Fruit fly (Drosophila melanogaster) whole organism, embryonic: Measurements from ENCODE around the gene Jhbp1.

Experiments
- Atf-2 ChIP-seq: fragments of 200-800 bp; sonication (Bioruptor generic); optimal IDR thresholded peaks from 2 replicates; lab custom pipeline; 2016; ENCODE audit warnings: missing biosample characterization, missing genetic modification characterization
- CG10462 ChIP-seq: fragments of 200-800 bp; sonication (Bioruptor generic); optimal IDR thresholded peaks from 2 replicates; lab custom pipeline; 2016; ENCODE audit warnings: missing biosample characterization, missing genetic modification characterization
- CG11504 ChIP-seq: fragments of 200-800 bp; sonication (Bioruptor generic); optimal IDR thresholded peaks from 3 replicates; lab custom pipeline; 2019; ENCODE audit warnings: missing biosample characterization, mild to moderate bottlenecking, missing genetic modification characterization, moderate library complexity
- CG11723 ChIP-seq: fragments of 200-800 bp; sonication (Bioruptor generic); optimal IDR thresholded peaks from 2 replicates; lab custom pipeline; 2017; ENCODE audit warnings: missing biosample characterization, mild to moderate bottlenecking, missing genetic modification characterization
- CG12219 ChIP-seq: fragments of 200-800 bp; sonication (Bioruptor generic); optimal IDR thresholded peaks from 3 replicates; lab custom pipeline; 2018; ENCODE audit warnings: missing biosample characterization, mild to moderate bottlenecking, missing genetic modification characterization
- CG12299 ChIP-seq: fragments of 200-800 bp; sonication (Bioruptor generic); optimal IDR thresholded peaks from 2 replicates; lab custom pipeline; 2018; ENCODE audit warnings: missing biosample characterization, mild to moderate bottlenecking, missing genetic modification characterization
- CG14860 ChIP-seq: fragments of 200-800 bp; sonication (Bioruptor generic); IDR thresholded peaks from 3 replicates; pipeline ENCODE4 v1.3.6; 2022; ENCODE audit warnings: missing biosample characterization, missing genetic modification characterization; ENCODE audit not compliant: partially characterized antibody
- CG14965 ChIP-seq: fragments of 200-800 bp; sonication (Bioruptor generic); optimal IDR thresholded peaks from 2 replicates; lab custom pipeline; 2016; ENCODE audit warnings: missing biosample characterization, missing genetic modification characterization, borderline replicate concordance
- CG15269 ChIP-seq: fragments of 200-800 bp; sonication (Bioruptor generic); optimal IDR thresholded peaks from 2 replicates; lab custom pipeline; 2018; ENCODE audit warnings: missing biosample characterization, mild to moderate bottlenecking, missing genetic modification characterization, moderate library complexity
- CG17612 ChIP-seq: fragments of 200-800 bp; sonication (Bioruptor generic); IDR thresholded peaks from 2 replicates; pipeline ENCODE4 v1.3.6; 2022; ENCODE audit warnings: missing biosample characterization, missing genetic modification characterization
- CG17802 ChIP-seq: fragments of 200-800 bp; sonication (Bioruptor generic); optimal IDR thresholded peaks from 2 replicates; lab custom pipeline; 2018; ENCODE audit warnings: missing biosample characterization, mild to moderate bottlenecking, missing genetic modification characterization, moderate library complexity
- CG18764 ChIP-seq: fragments of 200-800 bp; sonication (Bioruptor generic); optimal IDR thresholded peaks from 3 replicates; lab custom pipeline; 2016; ENCODE audit warnings: missing biosample characterization, missing genetic modification characterization
- CG2120 ChIP-seq: fragments of 200-800 bp; sonication (Bioruptor generic); optimal IDR thresholded peaks from 3 replicates; lab custom pipeline; 2016; ENCODE audit warnings: missing biosample characterization, missing genetic modification characterization
- CG34422 ChIP-seq: fragments of 200-800 bp; sonication (Bioruptor generic); IDR thresholded peaks from 3 replicates; pipeline ENCODE4 v1.3.6; 2022; ENCODE audit warnings: missing biosample characterization, missing genetic modification characterization
- CG3847 ChIP-seq: fragments of 200-800 bp; sonication (Bioruptor generic); IDR thresholded peaks from 2 replicates; pipeline ENCODE4 v1.3.6; 2022; ENCODE audit warnings: missing biosample characterization, missing genetic modification characterization
- CG4617 ChIP-seq: fragments of 200-800 bp; sonication (Bioruptor generic); optimal IDR thresholded peaks from 3 replicates; lab custom pipeline; 2016; ENCODE audit warnings: missing biosample characterization, missing genetic modification characterization, borderline replicate concordance
- CG5953 ChIP-seq: fragments of 200-800 bp; sonication (Bioruptor generic); IDR thresholded peaks from 2 replicates; pipeline ENCODE4 v1.3.6; 2022; ENCODE audit warnings: missing biosample characterization, missing genetic modification characterization
- CG7271 ChIP-seq: fragments of 200-800 bp; sonication (Bioruptor generic); optimal IDR thresholded peaks from 2 replicates; lab custom pipeline; 2018; ENCODE audit warnings: missing biosample characterization, mild to moderate bottlenecking, missing genetic modification characterization, moderate library complexity
- Chrac-16 ChIP-seq: fragments of 200-800 bp; sonication (Bioruptor generic); optimal IDR thresholded peaks from 3 replicates; lab custom pipeline; 2016; ENCODE audit warnings: missing biosample characterization, missing genetic modification characterization
- Dbx ChIP-seq: fragments of 200-800 bp; sonication (Bioruptor generic); IDR thresholded peaks from 3 replicates; pipeline ENCODE4 v1.3.6; 2022; ENCODE audit warnings: missing biosample characterization, missing genetic modification characterization
- Drgx ChIP-seq: fragments of 200-800 bp; sonication (Bioruptor generic); IDR thresholded peaks from 2 replicates; pipeline ENCODE4 v1.3.6; 2022; ENCODE audit warnings: missing biosample characterization, missing genetic modification characterization
- Ets65A ChIP-seq: fragments of 200-800 bp; sonication (Bioruptor generic); peaks from one replicate; lab custom pipeline; 2016; ENCODE audit warnings: missing biosample characterization, missing genetic modification characterization
- Hr51 ChIP-seq, 2 experiments: fragments of 200-800 bp; sonication (Bioruptor generic); optimal IDR thresholded peaks; 2 replicates in 1 of 2; 3 replicates in 1 of 2; lab custom pipeline; 2016 to 2018; ENCODE audit warnings: missing biosample characterization in 2 of 2, missing genetic modification characterization in 2 of 2, mild to moderate bottlenecking in 1 of 2, moderate library complexity in 1 of 2
- Hr78 ChIP-seq, 2 experiments: fragments of 200-800 bp in 1 of 2; fragments of >200 bp in 1 of 2; sonication (Bioruptor generic) in 1 of 2; optimal IDR thresholded peaks; 2 replicates each; lab custom pipeline; 2017 to 2019; ENCODE audit warnings: missing biosample characterization in 2 of 2, missing genetic modification characterization in 2 of 2, mild to moderate bottlenecking in 1 of 2, moderate library complexity in 1 of 2
- Mad ChIP-seq: fragments of 200-800 bp; sonication (Bioruptor generic); optimal IDR thresholded peaks from 2 replicates; lab custom pipeline; 2016; ENCODE audit warnings: missing biosample characterization, missing genetic modification characterization
- Med ChIP-seq: fragments of 200-800 bp; sonication (Bioruptor generic); peaks from one replicate; lab custom pipeline; 2016; ENCODE audit warnings: missing biosample characterization, missing genetic modification characterization, mild to moderate bottlenecking, inconsistent platforms, moderate library complexity
- Mes4 ChIP-seq: fragments of 200-800 bp; sonication (Bioruptor generic); optimal IDR thresholded peaks from 2 replicates; lab custom pipeline; 2016; ENCODE audit warnings: missing biosample characterization, missing genetic modification characterization
- Pdp1 ChIP-seq, 2 experiments: fragments of 200-800 bp; sonication (Bioruptor generic); optimal IDR thresholded peaks; 3 replicates each; lab custom pipeline; 2016; ENCODE audit warnings: missing biosample characterization in 2 of 2, missing genetic modification characterization in 2 of 2, mild to moderate bottlenecking in 1 of 2, moderate library complexity in 1 of 2
- Scr ChIP-seq: fragments of 200-800 bp; sonication (Bioruptor generic); IDR thresholded peaks from 2 replicates; pipeline ENCODE4 v1.3.6; 2022; ENCODE audit warnings: missing biosample characterization, missing genetic modification characterization; ENCODE audit not compliant: partially characterized antibody
- cad ChIP-seq: fragments of >200 bp; optimal IDR thresholded peaks from 2 replicates; lab custom pipeline; 2017; ENCODE audit warnings: missing biosample characterization, missing genetic modification characterization
- chif ChIP-seq, 2 experiments: fragments of 200-800 bp; sonication (Bioruptor generic); optimal IDR thresholded peaks; 3 replicates each; lab custom pipeline; 2016; ENCODE audit warnings: missing biosample characterization in 2 of 2, missing genetic modification characterization in 2 of 2
- crc ChIP-seq: fragments of 200-800 bp; sonication (Bioruptor generic); optimal IDR thresholded peaks from 2 replicates; lab custom pipeline; 2016; ENCODE audit warnings: missing biosample characterization, missing genetic modification characterization
- disco-r ChIP-seq: fragments of 200-800 bp; sonication (Bioruptor generic); optimal IDR thresholded peaks from 2 replicates; lab custom pipeline; 2016; ENCODE audit warnings: missing biosample characterization, missing genetic modification characterization
- fd64A ChIP-seq: fragments of 200-800 bp; sonication (Bioruptor generic); optimal IDR thresholded peaks from 3 replicates; lab custom pipeline; 2018; ENCODE audit warnings: missing biosample characterization, mild to moderate bottlenecking, missing genetic modification characterization
- klu ChIP-seq: fragments of 200-800 bp; sonication (Bioruptor generic); IDR thresholded peaks from 2 replicates; pipeline ENCODE4 v1.3.6; 2022; ENCODE audit warnings: missing biosample characterization, missing genetic modification characterization
- nau ChIP-seq: fragments of 200-800 bp; sonication (Bioruptor generic); optimal IDR thresholded peaks from 3 replicates; lab custom pipeline; 2017; ENCODE audit warnings: missing biosample characterization, mild to moderate bottlenecking, missing genetic modification characterization, missing genetic modification reagents
- otp ChIP-seq: fragments of 200-800 bp; sonication (Bioruptor generic); IDR thresholded peaks from 3 replicates; pipeline ENCODE4, ENCODE4 v1.3.6; 2022; ENCODE audit warnings: missing biosample characterization, missing genetic modification characterization
- sens ChIP-seq: fragments of 200-800 bp; sonication (Bioruptor generic); peaks from one replicate; lab custom pipeline; 2016; ENCODE audit warnings: missing biosample characterization, missing genetic modification characterization
- sima ChIP-seq: fragments of 200-800 bp; sonication (Bioruptor generic); optimal IDR thresholded peaks from 2 replicates; lab custom pipeline; 2016; ENCODE audit warnings: missing biosample characterization, missing genetic modification characterization
- twi ChIP-seq: fragments of 200-800 bp; optimal IDR thresholded peaks from 2 replicates; lab custom pipeline; 2019; ENCODE audit warnings: missing biosample characterization, mild to moderate bottlenecking, missing genetic modification characterization, moderate library complexity

The Jhbp1 gene

dm6 chr3R:5010153-5010552 lies 44.9 kb downstream of the Jhbp1 start (continued):
- TF ChIP-seq CG10462 (peak; percentile 88), Drgx (peak; percentile 88), nau (peak; percentile 87), CG17802 (tag; lab: Kevin White, UChicago) (peak; percentile 77), CG12219 (GFP tag; lab: Kevin White, UChicago) (peak; percentile 93), Chrac-16 (GFP tag; lab: Kevin White, UChicago) (peak; percentile 81), sima (GFP tag; lab: Kevin White, UChicago) (peak; percentile 88), CG14860 (GFP tag; lab: Robert Waterston, UW) (no peak), CG11504 (tag; lab: Kevin White, UChicago) (peak; percentile 94), crc (GFP tag; lab: Kevin White, UChicago) (peak; percentile 62), Atf-2 (GFP tag; lab: Kevin White, UChicago) (peak; percentile 82), CG12299 (tag; lab: Kevin White, UChicago) (peak; percentile 85), CG2120 (GFP tag; lab: Kevin White, UChicago) (peak; percentile 82), CG11723 (peak; percentile 88), fd64A (peak; percentile 79), twi (tag; lab: Kevin White, UChicago) (peak; percentile 80), Hr78 (GFP tag; optimal IDR thresholded peaks at IDR 0.05; lab: Kevin White, UChicago) (peak in 1 of 2 experiments; percentile 84), CG18764 (GFP tag; lab: Kevin White, UChicago) (peak; percentile 93), chif (GFP tag; optimal IDR thresholded peaks at IDR 0.05; lab: Kevin White, UChicago) (peak; percentile 81 to 91), klu (GFP tag; lab: Robert Waterston, UW) (peak; percentile 76), CG7271 (tag; lab: Kevin White, UChicago) (peak; percentile 60), Mad (GFP tag; lab: Kevin White, UChicago) (peak; percentile 84), CG3847 (peak; percentile 83), CG4617 (peak; percentile 72), cad (GFP tag; lab: Kevin White, UChicago) (no peak), Hr51 (GFP tag; optimal IDR thresholded peaks at IDR 0.05; lab: Kevin White, UChicago) (peak; percentile 72 to 94), CG5953 (peak; percentile 83), CG17612 (GFP tag; lab: Robert Waterston, UW) (peak; percentile 74; the same call in 1 of the 2 replicates), CG14965 (GFP tag; lab: Kevin White, UChicago) (no peak)

- TF ChIP-seq Ets65A (GFP tag; lab: Kevin White, UChicago) (peak; percentile 62), Pdp1 (GFP tag; optimal IDR thresholded peaks at IDR 0.05; lab: Kevin White, UChicago) (peak in 1 of 2 experiments; percentile 16), disco-r (GFP tag; lab: Kevin White, UChicago) (no peak)
Measured at dm6 chr3R:5010981-5011617, 45.9 kb downstream of the Jhbp1 start, which contains the start of gene plh. Gene plh (minus strand): TSS chr3R:5011031.

DNA sequence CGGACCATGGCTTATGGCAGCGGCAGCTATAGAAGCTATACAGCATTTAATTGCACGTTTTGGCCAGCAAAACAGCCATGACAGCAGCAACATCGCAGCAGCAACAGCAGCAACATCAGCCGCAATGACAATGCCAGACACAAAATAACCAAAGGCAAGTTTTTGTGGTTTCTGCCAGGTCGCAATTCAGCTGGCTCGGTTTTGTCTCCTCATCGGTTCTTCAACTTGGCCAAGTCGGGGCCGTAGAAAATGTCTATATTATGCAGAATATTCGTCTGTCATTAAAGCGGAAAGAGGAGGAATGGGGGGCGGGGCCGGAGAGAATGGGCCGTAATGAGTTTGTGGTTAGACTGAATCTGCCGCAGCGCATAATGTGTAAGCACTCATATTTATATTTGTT lies 46.7 kb downstream of the Jhbp1 start:
- TF ChIP-seq Med (GFP tag; lab: Kevin White, UChicago) (peak; percentile 42), Mes4 (no peak), CG15269 (peak; percentile 6)
- TF ChIP-seq, all 482 proteins: peak for 2

dm6 chr3R:5012674-5013073 lies 47.4 kb downstream of the Jhbp1 start:
- TF ChIP-seq otp (GFP tag; lab: Robert Waterston, UW) (0 out of 3 replicates have a peak, but pooled peaks have one; percentile 5), sens (peak; percentile 54), Dbx (GFP tag; lab: Robert Waterston, UW) (no peak), CG34422 (GFP tag; lab: Robert Waterston, UW) (0 out of 3 replicates have a peak, but pooled peaks have one; percentile 7), Scr (GFP tag; lab: Robert Waterston, UW) (no peak)
